Worm (Caenorhabditis elegans) whole organism, mixed stage, embryonic: ENCODE results near the gene C51E3.9.
A peak's percentile ranks its signal among the peaks of the same experiment; 100 is the strongest.

Experiments used
- bed-3 ChIP-seq: fragments of 200-800 bp; sonication (Bioruptor generic); optimal IDR thresholded peaks from 3 replicates; lab custom pipeline; 2018; ENCODE audit warnings: mild to moderate bottlenecking, missing genetic modification characterization, moderate library complexity, missing compliant biosample characterization
- blmp-1 ChIP-seq: fragments of 150-350 bp; optimal IDR thresholded peaks from 2 replicates; lab custom pipeline; 2014; ENCODE audit warnings: missing biosample characterization, missing genetic modification characterization
- ceh-39 ChIP-seq: fragments of 150-350 bp; optimal IDR thresholded peaks from 2 replicates; lab custom pipeline; 2014; ENCODE audit warnings: missing biosample characterization, missing genetic modification characterization
- ceh-83 ChIP-seq: fragments of 200-800 bp; sonication (Bioruptor generic); optimal IDR thresholded peaks from 2 replicates; lab custom pipeline; 2018; ENCODE audit warnings: mild to moderate bottlenecking, missing genetic modification characterization, missing compliant biosample characterization
- ces-1 ChIP-seq: fragments of 150-350 bp; optimal IDR thresholded peaks from 2 replicates; lab custom pipeline; 2014; ENCODE audit warnings: missing biosample characterization, missing genetic modification reagents, missing genetic modification characterization
- cnd-1 ChIP-seq: fragments of 200-800 bp; sonication (Bioruptor generic); optimal IDR thresholded peaks from 2 replicates; lab custom pipeline; 2018; ENCODE audit warnings: mild to moderate bottlenecking, missing genetic modification characterization, missing compliant biosample characterization
- drap-1 ChIP-seq: fragments of 200-800 bp; sonication (Bioruptor generic); optimal IDR thresholded peaks from 3 replicates; lab custom pipeline; 2018; ENCODE audit warnings: mild to moderate bottlenecking, missing genetic modification characterization, missing compliant biosample characterization
- elt-1 ChIP-seq: sonication (generic microtip); optimal IDR thresholded peaks from 2 replicates; lab custom pipeline; 2017; ENCODE audit warnings: missing genetic modification characterization, mild to moderate bottlenecking, missing compliant biosample characterization, antibody characterized with exemption, moderate library complexity, borderline replicate concordance; ENCODE audit not compliant: insufficient read depth
- elt-3 ChIP-seq: fragments of 150-350 bp; optimal IDR thresholded peaks from 2 replicates; lab custom pipeline; 2014; ENCODE audit warnings: missing biosample characterization, missing genetic modification characterization
- flh-1 ChIP-seq: fragments of 200-800 bp; sonication (Bioruptor generic); optimal IDR thresholded peaks from 2 replicates; lab custom pipeline; 2018; ENCODE audit warnings: mild to moderate bottlenecking, missing genetic modification characterization, moderate library complexity, missing compliant biosample characterization
- ham-2 ChIP-seq: fragments of 200-800 bp; sonication (Bioruptor generic); optimal IDR thresholded peaks from 2 replicates; lab custom pipeline; 2018; ENCODE audit warnings: mild to moderate bottlenecking, missing genetic modification characterization, missing compliant biosample characterization
- hlh-1 ChIP-seq: fragments of 150-350 bp; optimal IDR thresholded peaks from 2 replicates; lab custom pipeline; 2014; ENCODE audit warnings: missing biosample characterization, missing genetic modification reagents, missing genetic modification characterization
- lin-13 ChIP-seq: fragments of 150-350 bp; optimal IDR thresholded peaks from 2 replicates; lab custom pipeline; 2014; ENCODE audit warnings: missing biosample characterization, missing genetic modification characterization
- lin-32 ChIP-seq: fragments of 200-800 bp; sonication (Bioruptor generic); optimal IDR thresholded peaks from 2 replicates; lab custom pipeline; 2018; ENCODE audit warnings: mild to moderate bottlenecking, missing genetic modification characterization, missing compliant biosample characterization
- lsy-2 ChIP-seq: fragments of 150-350 bp; optimal IDR thresholded peaks from 2 replicates; lab custom pipeline; 2014; ENCODE audit warnings: missing biosample characterization, missing genetic modification characterization
- mep-1 ChIP-seq: fragments of 150-350 bp; optimal IDR thresholded peaks from 2 replicates; lab custom pipeline; 2017; ENCODE audit warnings: missing biosample characterization, missing genetic modification reagents, missing genetic modification characterization, inconsistent platforms
- nhr-12 ChIP-seq: fragments of 150-350 bp; optimal IDR thresholded peaks from 2 replicates; lab custom pipeline; 2014; ENCODE audit warnings: missing biosample characterization, missing genetic modification characterization
- nhr-2 ChIP-seq: fragments of 150-350 bp; optimal IDR thresholded peaks from 2 replicates; lab custom pipeline; 2014; ENCODE audit warnings: missing biosample characterization, missing genetic modification characterization
- nhr-237 ChIP-seq: fragments of 150-350 bp; optimal IDR thresholded peaks from 2 replicates; lab custom pipeline; 2014; ENCODE audit warnings: missing biosample characterization, missing genetic modification characterization
- nhr-76 ChIP-seq: sonication (generic microtip); optimal IDR thresholded peaks from 2 replicates; lab custom pipeline; 2017; ENCODE audit warnings: missing biosample characterization, missing genetic modification characterization
- pha-4 ChIP-seq: fragments of 150-350 bp; optimal IDR thresholded peaks from 2 replicates; lab custom pipeline; 2018; ENCODE audit warnings: missing biosample characterization, missing genetic modification reagents, missing genetic modification characterization
- sem-2 ChIP-seq: fragments of 200-800 bp; sonication (Bioruptor generic); optimal IDR thresholded peaks from 2 replicates; lab custom pipeline; 2018; ENCODE audit warnings: mild to moderate bottlenecking, missing genetic modification characterization, missing compliant biosample characterization
- sptf-1 ChIP-seq: sonication (generic microtip); optimal IDR thresholded peaks from 2 replicates; lab custom pipeline; 2017; ENCODE audit warnings: mild to moderate bottlenecking, missing genetic modification characterization, moderate library complexity, missing compliant biosample characterization
- tbx-8 ChIP-seq: fragments of 200-800 bp; sonication (Bioruptor generic); optimal IDR thresholded peaks from 2 replicates; lab custom pipeline; 2018; ENCODE audit warnings: mild to moderate bottlenecking, missing genetic modification characterization, moderate library complexity, missing compliant biosample characterization
- unc-120 ChIP-seq: sonication (generic microtip); optimal IDR thresholded peaks from 2 replicates; lab custom pipeline; 2017; ENCODE audit warnings: missing genetic modification characterization, missing compliant biosample characterization; ENCODE audit not compliant: poor library complexity, severe bottlenecking
- unc-39 ChIP-seq: fragments of 150-350 bp; optimal IDR thresholded peaks from 2 replicates; lab custom pipeline; 2014; ENCODE audit warnings: missing biosample characterization, missing genetic modification characterization
- unc-62 ChIP-seq: fragments of 150-350 bp; optimal IDR thresholded peaks from 2 replicates; lab custom pipeline; 2014; ENCODE audit warnings: missing biosample characterization, missing genetic modification reagents, missing genetic modification characterization
- zip-8 ChIP-seq: fragments of 150-350 bp; optimal IDR thresholded peaks from 2 replicates; lab custom pipeline; 2014; ENCODE audit warnings: missing biosample characterization, missing genetic modification characterization
- ztf-11 ChIP-seq: fragments of 150-350 bp; optimal IDR thresholded peaks from 2 replicates; lab custom pipeline; 2014; ENCODE audit warnings: missing biosample characterization, missing genetic modification characterization

Gene C51E3.9

ce11 chrV:10134077-10134693 lies 11.6 kb upstream of the C51E3.9 start, which contains the start of the genes C08B6.18, wdr-20 and C08B6.8 (continued):
- TF ChIP-seq ztf-11 (tag; lab: Kevin White, UChicago) (no peak), sptf-1 (tag; lab: Kevin White, UChicago) (no peak)

- TF ChIP-seq unc-39 (tag; lab: Kevin White, UChicago) (no peak), elt-3 (tag; lab: Kevin White, UChicago) (no peak), hlh-1 (tag; lab: Kevin White, UChicago) (peak; percentile 52), unc-120 (tag; lab: Kevin White, UChicago) (peak; percentile 16), unc-62 (GFP tag; lab: Kevin White, UChicago) (peak; percentile 44), lsy-2 (tag; lab: Kevin White, UChicago) (no peak)
Observed at ce11 chrV:10146787-10147186, 1.0 kb downstream of the C51E3.9 start.

ce11 chrV:10148352-10148751 lies 2.6 kb downstream of the C51E3.9 start, which contains the start of gene srsx-26:
Gene srsx-26 (plus strand): TSS chrV:10148652.
- no peak for TF ChIP-seq cnd-1

ce11 chrV:10149728-10150127 lies 4.0 kb downstream of the C51E3.9 start, which contains the start of gene srsx-27:
Gene srsx-27 (plus strand): TSS chrV:10150028.
- TF ChIP-seq unc-62 (GFP tag; lab: Kevin White, UChicago) (no peak), drap-1 (GFP tag; lab: Kevin White, UChicago) (no peak), nhr-76 (no peak), pha-4 (tag; lab: Kevin White, UChicago) (no peak), zip-8 (no peak), nhr-237 (tag; lab: Kevin White, UChicago) (no peak), sptf-1 (tag; lab: Kevin White, UChicago) (no peak), ztf-11 (tag; lab: Kevin White, UChicago) (no peak), flh-1 (no peak), mep-1 (no peak), ham-2 (GFP tag; lab: Kevin White, UChicago) (no peak)

ce11 chrV:10152278-10152677 lies 6.5 kb downstream of the C51E3.9 start, which contains the start of gene srsx-28:
Gene srsx-28 (plus strand): TSS chrV:10152578.
- TF ChIP-seq lin-13 (tag; lab: Kevin White, UChicago) (no peak), lin-32 (GFP tag; lab: Kevin White, UChicago) (no peak), mep-1 (no peak), sem-2 (no peak), elt-1 (tag; lab: Kevin White, UChicago) (no peak), tbx-8 (GFP tag; lab: Kevin White, UChicago) (no peak), unc-39 (tag; lab: Kevin White, UChicago) (no peak), ceh-39 (tag; lab: Kevin White, UChicago) (no peak)

ce11 chrV:10153076-10153475 lies 7.3 kb downstream of the C51E3.9 start:
- TF ChIP-seq mep-1, result no peak
- no peak for TF ChIP-seq elt-1 (tag; lab: Kevin White, UChicago)
- no peak for TF ChIP-seq hlh-1 (tag; lab: Kevin White, UChicago)
- TF ChIP-seq drap-1 (GFP tag; lab: Kevin White, UChicago), result no peak
- TF ChIP-seq bed-3 (GFP tag; lab: Kevin White, UChicago), result no peak
- no peak for TF ChIP-seq ces-1 (GFP tag; lab: Kevin White, UChicago)
- no peak for TF ChIP-seq unc-39 (tag; lab: Kevin White, UChicago)
- TF ChIP-seq ceh-83 (GFP tag; lab: Kevin White, UChicago), result no peak
- no peak for TF ChIP-seq ztf-11 (tag; lab: Kevin White, UChicago)
- no peak for TF ChIP-seq elt-3 (tag; lab: Kevin White, UChicago)
- TF ChIP-seq blmp-1, result no peak
- no peak for TF ChIP-seq nhr-2 (tag; lab: Kevin White, UChicago)
- TF ChIP-seq flh-1, result no peak
- TF ChIP-seq cnd-1, result no peak
- TF ChIP-seq tbx-8 (GFP tag; lab: Kevin White, UChicago), result no peak
- no peak for TF ChIP-seq nhr-12 (tag; lab: Kevin White, UChicago)
- TF ChIP-seq nhr-237 (tag; lab: Kevin White, UChicago), result no peak
- TF ChIP-seq lsy-2 (tag; lab: Kevin White, UChicago), result no peak
- TF ChIP-seq nhr-76, result no peak
- TF ChIP-seq, all 35 proteins: peak for 0
